Worm (Caenorhabditis elegans): ENCODE data around the gene R13H7.2.

Gene R13H7.2

ce11 chrIV:6859270-6859669 is at the start of gene R13H7.2:
R13H7.2 (minus strand) TSS chrIV:6859370.
- TF ChIP-seq lsy-2 (tag; optimal IDR thresholded peaks at IDR 0.05) (no peak), C34B4.2 (tag; optimal IDR thresholded peaks at IDR 0.05) (no peak), nhr-11 (tag; optimal IDR thresholded peaks at IDR 0.05) (no peak)

ce11 chrIV:6907487-6907886 is 48.3 kb upstream of the R13H7.2 start:
- TF ChIP-seq egl-13 (tag; optimal IDR thresholded peaks at IDR 0.05): no peak
- no peak for TF ChIP-seq nhr-84 (tag; optimal IDR thresholded peaks at IDR 0.05)
- TF ChIP-seq ceh-88 (GFP tag; IDR thresholded peaks at IDR 0.05): no peak
- TF ChIP-seq hlh-4 (tag; optimal IDR thresholded peaks at IDR 0.05): no peak
- no peak for TF ChIP-seq sox-4 (tag; optimal IDR thresholded peaks at IDR 0.05)
- no peak for TF ChIP-seq unc-86 (tag; optimal IDR thresholded peaks at IDR 0.05)
- TF ChIP-seq ceh-8 (GFP tag; optimal IDR thresholded peaks at IDR 0.05): peak; percentile 55
- no peak for TF ChIP-seq hlh-17 (GFP tag; optimal IDR thresholded peaks at IDR 0.05; ENCODE audit: borderline replicate concordance)

ce11 chrIV:6905947-6906489 is 46.8 kb upstream of the R13H7.2 start, which contains the start of the genes T22D1.17 and T22D1.8:
T22D1.17 (plus strand) TSS chrIV:6905997.
T22D1.8 (minus strand) TSS chrIV:6906348.
- TF ChIP-seq ztf-4 (tag; optimal IDR thresholded peaks at IDR 0.05) (no peak), aly-2 (tag; optimal IDR thresholded peaks at IDR 0.05) (peak; percentile 60)

ce11 chrIV:6905428-6905827 is 46.3 kb upstream of the R13H7.2 start:
- no peak for TF ChIP-seq nhr-12 (tag; optimal IDR thresholded peaks at IDR 0.05)
- TF ChIP-seq lir-3 (tag; optimal IDR thresholded peaks at IDR 0.05; ENCODE audit: poor library complexity): no peak
- no peak for TF ChIP-seq C16A3.4 (tag; optimal IDR thresholded peaks at IDR 0.05)
- TF ChIP-seq lsy-2 (tag; optimal IDR thresholded peaks at IDR 0.05): no peak
- TF ChIP-seq snpc-4 (tag; optimal IDR thresholded peaks at IDR 0.05): no peak
- TF ChIP-seq Y116A8C.19 (tag; optimal IDR thresholded peaks at IDR 0.05; ENCODE audit: borderline replicate concordance): no peak
- TF ChIP-seq fkh-4 (tag; optimal IDR thresholded peaks at IDR 0.05; ENCODE audit: borderline replicate concordance): no peak
- TF ChIP-seq ces-1 (GFP tag; optimal IDR thresholded peaks at IDR 0.05): no peak
- TF ChIP-seq snu-23 (GFP tag; optimal IDR thresholded peaks at IDR 0.05): no peak
- no peak for TF ChIP-seq zip-4 (GFP tag; optimal IDR thresholded peaks at IDR 0.05)
- TF ChIP-seq unc-130 (tag; optimal IDR thresholded peaks at IDR 0.05): no peak
- TF ChIP-seq tbx-2 (tag; optimal IDR thresholded peaks at IDR 0.05): no peak
- TF ChIP-seq fos-1 (tag; optimal IDR thresholded peaks at IDR 0.05): no peak
- no peak for TF ChIP-seq nhr-20 (tag; optimal IDR thresholded peaks at IDR 0.05)

ce11 chrIV:6904606-6905005 is 45.4 kb upstream of the R13H7.2 start:
- TF ChIP-seq ces-1 (GFP tag; optimal IDR thresholded peaks at IDR 0.05) (no peak), nhr-47 (tag; optimal IDR thresholded peaks at IDR 0.05) (no peak), lir-3 (tag; optimal IDR thresholded peaks at IDR 0.05; ENCODE audit: poor library complexity) (no peak), fkh-4 (tag; optimal IDR thresholded peaks at IDR 0.05; ENCODE audit: borderline replicate concordance) (no peak), elt-2 (tag; optimal IDR thresholded peaks at IDR 0.05) (no peak), nhr-76 (tag; optimal IDR thresholded peaks at IDR 0.05) (no peak), grh-1 (GFP tag; IDR thresholded peaks at IDR 0.05) (no peak)

- no peak for TF ChIP-seq nhr-47 (tag; optimal IDR thresholded peaks at IDR 0.05)
- no peak for TF ChIP-seq nhr-237 (tag; optimal IDR thresholded peaks at IDR 0.05)
- no peak for TF ChIP-seq nhr-12 (tag; optimal IDR thresholded peaks at IDR 0.05)
- no peak for TF ChIP-seq alr-1 (tag; optimal IDR thresholded peaks at IDR 0.05; ENCODE audit: borderline replicate concordance)
- no peak for TF ChIP-seq efl-3 (GFP tag; optimal IDR thresholded peaks at IDR 0.05)
Observed at ce11 chrIV:6903575-6903974, 44.4 kb upstream of the R13H7.2 start, which contains the start of gene T22D1.5. T22D1.5 (plus strand) TSS chrIV:6903950.

Data from whole organism, L1 larva.